Fruit fly (Drosophila melanogaster) whole organism, prepupa: ENCODE measurements around the gene Vps2.
A peak's percentile ranks its signal among the peaks of the same experiment; 100 is the strongest.

Experiments used
- CG10631 ChIP-seq: fragments of 200-800 bp; sonication (Bioruptor generic); optimal IDR thresholded peaks from 2 replicates; lab custom pipeline; 2016; ENCODE audit warnings: missing biosample characterization, missing genetic modification characterization
- CG10669 ChIP-seq: fragments of 200-800 bp; sonication (Bioruptor generic); optimal IDR thresholded peaks from 3 replicates; lab custom pipeline; 2018; ENCODE audit warnings: missing biosample characterization, mild to moderate bottlenecking, missing genetic modification characterization, moderate library complexity
- CG11294 ChIP-seq: fragments of 200-800 bp; sonication (Bioruptor generic); IDR thresholded peaks from 2 replicates; pipeline ENCODE4 v1.3.6; 2022; ENCODE audit warnings: missing biosample characterization, missing genetic modification characterization
- CG11762 ChIP-seq: fragments of 200-800 bp; sonication (Bioruptor generic); optimal IDR thresholded peaks from 3 replicates; lab custom pipeline; 2016; ENCODE audit warnings: missing biosample characterization, missing genetic modification characterization; ENCODE audit not compliant: insufficient read depth
- CG3032 ChIP-seq: fragments of 200-800 bp; optimal IDR thresholded peaks from 2 replicates; lab custom pipeline; 2019; ENCODE audit warnings: missing biosample characterization, mild to moderate bottlenecking, missing genetic modification characterization, moderate library complexity
- CG31627 ChIP-seq: fragments of 200-800 bp; sonication (Bioruptor generic); optimal IDR thresholded peaks from 3 replicates; lab custom pipeline; 2016; ENCODE audit warnings: missing biosample characterization, missing genetic modification characterization
- CG4318 ChIP-seq: fragments of 200-800 bp; sonication (Bioruptor generic); optimal IDR thresholded peaks from 3 replicates; lab custom pipeline; 2017; ENCODE audit warnings: missing biosample characterization, mild to moderate bottlenecking, missing genetic modification characterization
- CG6163 ChIP-seq: fragments of 200-800 bp; sonication (Bioruptor generic); IDR thresholded peaks from 3 replicates; pipeline ENCODE4 v1.3.6; 2022; ENCODE audit warnings: missing biosample characterization, missing genetic modification characterization
- CG6808 ChIP-seq: fragments of 200-800 bp; sonication (Bioruptor generic); optimal IDR thresholded peaks from 3 replicates; lab custom pipeline; 2017; ENCODE audit warnings: missing biosample characterization, missing genetic modification characterization, mild to moderate bottlenecking, moderate library complexity, missing genetic modification reagents
- CG6854 ChIP-seq: fragments of 200-800 bp; sonication (Bioruptor generic); optimal IDR thresholded peaks from 2 replicates; lab custom pipeline; 2017; ENCODE audit warnings: missing biosample characterization, mild to moderate bottlenecking, missing genetic modification characterization
- CG8319 ChIP-seq: fragments of 200-800 bp; sonication (Bioruptor generic); optimal IDR thresholded peaks from 3 replicates; lab custom pipeline; 2016; ENCODE audit warnings: missing biosample characterization, missing genetic modification characterization
- CG8632 ChIP-seq: fragments of 200-800 bp; sonication (Bioruptor generic); optimal IDR thresholded peaks from 3 replicates; lab custom pipeline; 2016; ENCODE audit warnings: missing biosample characterization, missing genetic modification characterization
- Eip78C ChIP-seq: fragments of 200-800 bp; sonication (Bioruptor generic); peaks from one replicate; lab custom pipeline; 2016; ENCODE audit warnings: missing biosample characterization, missing genetic modification characterization
- Ets96B ChIP-seq: fragments of 200-800 bp; optimal IDR thresholded peaks from 2 replicates; lab custom pipeline; 2019; ENCODE audit warnings: missing biosample characterization, mild to moderate bottlenecking, missing genetic modification characterization, moderate library complexity
- Lpt ChIP-seq: fragments of 200-800 bp; sonication (Bioruptor generic); optimal IDR thresholded peaks from 3 replicates; lab custom pipeline; 2016; ENCODE audit warnings: missing biosample characterization, missing genetic modification characterization
- OdsH ChIP-seq: fragments of 200-800 bp; sonication (Bioruptor generic); optimal IDR thresholded peaks from 3 replicates; lab custom pipeline; 2016; ENCODE audit warnings: missing biosample characterization, missing genetic modification characterization
- Sox102F ChIP-seq: fragments of 200-800 bp; sonication (Bioruptor generic); optimal IDR thresholded peaks from 2 replicates; lab custom pipeline; 2016; ENCODE audit warnings: missing biosample characterization, mild to moderate bottlenecking, missing genetic modification characterization
- Sox15 ChIP-seq: fragments of 200-800 bp; sonication (Bioruptor generic); optimal IDR thresholded peaks from 3 replicates; lab custom pipeline; 2016; ENCODE audit warnings: missing biosample characterization, missing genetic modification characterization
- achi ChIP-seq: fragments of 200-800 bp; sonication (Bioruptor generic); optimal IDR thresholded peaks from 3 replicates; lab custom pipeline; 2016; ENCODE audit warnings: missing biosample characterization, missing genetic modification characterization
- acj6 ChIP-seq: fragments of 200-800 bp; sonication (Bioruptor generic); optimal IDR thresholded peaks from 3 replicates; lab custom pipeline; 2016; ENCODE audit warnings: missing biosample characterization, missing genetic modification characterization
- dac ChIP-seq: fragments of 200-800 bp; sonication (Bioruptor generic); optimal IDR thresholded peaks from 2 replicates; lab custom pipeline; 2017; ENCODE audit warnings: missing biosample characterization, mild to moderate bottlenecking, missing genetic modification characterization
- dsx ChIP-seq: fragments of 200-800 bp; optimal IDR thresholded peaks from 3 replicates; lab custom pipeline; 2019; ENCODE audit warnings: missing biosample characterization, mild to moderate bottlenecking, missing genetic modification characterization, moderate library complexity; ENCODE audit not compliant: poor library complexity, severe bottlenecking
- eg ChIP-seq: fragments of 200-800 bp; sonication (Bioruptor generic); IDR thresholded peaks from 3 replicates; pipeline ENCODE4 v1.3.6; 2022; ENCODE audit warnings: missing biosample characterization, missing genetic modification characterization
- lz ChIP-seq: fragments of 200-800 bp; sonication (Bioruptor generic); optimal IDR thresholded peaks from 3 replicates; lab custom pipeline; 2016; ENCODE audit warnings: missing biosample characterization, missing genetic modification characterization
- salr ChIP-seq, 2 experiments: fragments of 200-800 bp; sonication (Bioruptor generic); optimal IDR thresholded peaks; 3 replicates each; lab custom pipeline; 2016 to 2018; ENCODE audit warnings: missing biosample characterization in 2 of 2, missing genetic modification characterization in 2 of 2, mild to moderate bottlenecking in 1 of 2
- spab ChIP-seq: fragments of 200-800 bp; sonication (Bioruptor generic); optimal IDR thresholded peaks from 2 replicates; lab custom pipeline; 2017; ENCODE audit warnings: missing biosample characterization, mild to moderate bottlenecking, missing genetic modification characterization, missing genetic modification reagents
- ss ChIP-seq, 2 experiments: fragments of 200-800 bp; sonication (Bioruptor generic); optimal IDR thresholded peaks; 2 replicates in 1 of 2; 3 replicates in 1 of 2; lab custom pipeline; 2017 to 2018; ENCODE audit warnings: mild to moderate bottlenecking in 2 of 2, missing biosample characterization in 2 of 2, missing genetic modification characterization in 2 of 2, moderate library complexity in 1 of 2
- svp ChIP-seq: fragments of 200-800 bp; sonication (Bioruptor generic); peaks from one replicate; lab custom pipeline; 2016; ENCODE audit warnings: missing biosample characterization, missing genetic modification characterization
- vri ChIP-seq: fragments of 200-800 bp; sonication (Bioruptor generic); optimal IDR thresholded peaks from 3 replicates; lab custom pipeline; 2016; ENCODE audit warnings: missing biosample characterization, mild to moderate bottlenecking, missing genetic modification characterization

Gene Vps2

dm6 chr3R:26012801-26013663 is 39.6 kb upstream of the Vps2 start (continued):
- TF ChIP-seq CG4318 (GFP tag; lab: Kevin White, UChicago) (peak; percentile 5), CG8319 (GFP tag; lab: Kevin White, UChicago) (no peak), vri (GFP tag; lab: Kevin White, UChicago) (no peak), achi (peak; percentile 53), spab (GFP tag; lab: Kevin White, UChicago) (peak; percentile 43), CG8632 (GFP tag; lab: Kevin White, UChicago) (no peak), salr (GFP tag; optimal IDR thresholded peaks at IDR 0.05; lab: Kevin White, UChicago) (no peak), ss (GFP tag; optimal IDR thresholded peaks at IDR 0.05; lab: Kevin White, UChicago) (peak; percentile 34 to 96), dac (GFP tag; lab: Kevin White, UChicago) (no peak)

- TF ChIP-seq OdsH (GFP tag; lab: Kevin White, UChicago) (no peak), CG10669 (GFP tag; lab: Kevin White, UChicago) (no peak), Sox15 (GFP tag; lab: Kevin White, UChicago) (no peak), svp (no peak), CG6854 (no peak), CG6808 (GFP tag; lab: Kevin White, UChicago) (no peak), CG11762 (GFP tag; lab: Kevin White, UChicago) (no peak), CG31627 (no peak), CG11294 (GFP tag; lab: Robert Waterston, UW) (no peak)
- TF ChIP-seq, all 60 proteins: peak for 0
Observed at dm6 chr3R:26013664-26013948, 39.0 kb upstream of the Vps2 start.

dm6 chr3R:26014262-26014833 is 38.3 kb upstream of the Vps2 start, which contains the start of gene Kaz-m1:
Gene Kaz-m1 (plus strand): TSS chr3R:26014721.
- no peak for TF ChIP-seq spab (GFP tag; lab: Kevin White, UChicago)
- TF ChIP-seq dsx (GFP tag; lab: Kevin White, UChicago), result peak; percentile 22
- no peak for TF ChIP-seq lz (GFP tag; lab: Kevin White, UChicago)
- peak; percentile 29 for TF ChIP-seq CG3032 (tag; lab: Kevin White, UChicago)
- TF ChIP-seq dac (GFP tag; lab: Kevin White, UChicago), result no peak
- TF ChIP-seq CG10631, result peak; percentile 28
- no peak for TF ChIP-seq acj6
- peak; percentile 27 for TF ChIP-seq Eip78C (GFP tag; lab: Kevin White, UChicago)
- TF ChIP-seq Lpt, result no peak
- TF ChIP-seq Sox102F (GFP tag; lab: Kevin White, UChicago), result no peak
- TF ChIP-seq Ets96B, result peak; percentile 22

- TF ChIP-seq CG6163 (GFP tag; lab: Robert Waterston, UW) (0 out of 3 replicates have a peak, but pooled peaks have one; percentile 27), eg (GFP tag; lab: Robert Waterston, UW) (no peak), ss (GFP tag; optimal IDR thresholded peaks at IDR 0.05; lab: Kevin White, UChicago) (no peak)
Observed at dm6 chr3R:26017294-26017770, 35.3 kb upstream of the Vps2 start.
